Worm (Caenorhabditis elegans) whole organism, early embryonic: ENCODE data around the gene srt-18.

Experiments used
- aly-1 ChIP-seq: sonication (generic microtip); optimal IDR thresholded peaks from 2 replicates; lab custom pipeline; 2016; ENCODE audit warnings: missing genetic modification characterization, missing compliant biosample characterization
- ama-1 ChIP-seq: fragments of 150-350 bp; optimal IDR thresholded peaks from 2 replicates; lab custom pipeline; 2014
- ceh-13 ChIP-seq: fragments of 200-800 bp; sonication (Bioruptor generic); optimal IDR thresholded peaks from 2 replicates; lab custom pipeline; 2018; ENCODE audit warnings: mild to moderate bottlenecking, missing genetic modification characterization, missing compliant biosample characterization
- ets-7 ChIP-seq: sonication (generic microtip); optimal IDR thresholded peaks from 2 replicates; lab custom pipeline; 2016; ENCODE audit warnings: missing genotype, missing genetic modification characterization, missing compliant biosample characterization
- flt-1 ChIP-seq: fragments of 200-800 bp; sonication (Bioruptor generic); IDR thresholded peaks from 2 replicates; pipeline ENCODE4 v1.3.6; 2022; ENCODE audit warnings: missing genetic modification characterization, missing compliant biosample characterization
- hmbx-1 ChIP-seq: sonication (generic microtip); optimal IDR thresholded peaks from 2 replicates; lab custom pipeline; 2016; ENCODE audit warnings: mild to moderate bottlenecking, missing genetic modification characterization, missing compliant biosample characterization
- hnd-1 ChIP-seq: sonication (generic microtip); optimal IDR thresholded peaks from 2 replicates; lab custom pipeline; 2016; ENCODE audit warnings: missing genetic modification characterization, missing compliant biosample characterization
- pes-1 ChIP-seq: fragments of 200-800 bp; sonication (Bioruptor generic); IDR thresholded peaks from 2 replicates; pipeline ENCODE4 v1.3.6; 2022; ENCODE audit warnings: missing genetic modification reagents, missing genetic modification characterization, missing compliant biosample characterization
- sea-1 ChIP-seq: fragments of 200-800 bp; sonication (Bioruptor generic); conservative IDR thresholded peaks from 2 replicates; pipeline ENCODE4 v1.3.6; 2022; ENCODE audit warnings: missing genetic modification characterization, missing compliant biosample characterization
- tbx-11 ChIP-seq: fragments of 200-800 bp; sonication (Bioruptor generic); IDR thresholded peaks from 2 replicates; pipeline ENCODE4 v1.3.6; 2022; ENCODE audit warnings: missing genetic modification characterization, missing compliant biosample characterization
- tbx-37 ChIP-seq: fragments of 200-800 bp; sonication (Bioruptor generic); conservative IDR thresholded peaks from 2 replicates; pipeline ENCODE4 v1.3.6; 2022; ENCODE audit warnings: missing genetic modification reagents, missing genetic modification characterization, missing compliant biosample characterization
- tra-4 ChIP-seq: sonication (generic microtip); optimal IDR thresholded peaks from 2 replicates; lab custom pipeline; 2017; ENCODE audit warnings: missing genetic modification characterization, missing compliant biosample characterization

ce11 chrV:8991679-8992078 is 23.8 kb downstream of the srt-18 start, which contains the start of gene F59E11.6:
- TF ChIP-seq tbx-11 (GFP tag; lab: Robert Waterston, UW) (no peak), pes-1 (GFP tag; lab: Robert Waterston, UW) (no peak), hnd-1 (tag; lab: Kevin White, UChicago) (no peak), flt-1 (no peak), ceh-13 (GFP tag; lab: Kevin White, UChicago) (no peak), ets-7 (no peak), ama-1 (no peak), tbx-37 (GFP tag; lab: Robert Waterston, UW) (no peak), sea-1 (GFP tag; lab: Robert Waterston, UW) (no peak), hmbx-1 (tag; lab: Kevin White, UChicago) (no peak), aly-1 (tag; lab: Kevin White, UChicago) (no peak), tra-4 (tag; lab: Kevin White, UChicago) (no peak)
